Fruit fly (Drosophila melanogaster): ENCODE results near the gene cyst.

Gene cyst

dm6 chr2L:19533247-19533646 is 24.7 kb upstream of the cyst start, which contains the start of gene CG33116 (continued):
- TF ChIP-seq zen2 (GFP tag; IDR thresholded peaks at IDR 0.05; ENCODE audit: partially characterized antibody) (no peak), ase (GFP tag; IDR thresholded peaks at IDR 0.05) (peak; percentile 82), CG15011 (GFP tag; optimal IDR thresholded peaks at IDR 0.05) (peak; percentile 48), chif (GFP tag; optimal IDR thresholded peaks at IDR 0.05) (peak; percentile 80 to 81), pum (GFP tag; optimal IDR thresholded peaks at IDR 0.05) (peak; percentile 85), CG30431 (GFP tag; optimal IDR thresholded peaks at IDR 0.05) (peak; percentile 70), Dll (GFP tag; IDR thresholded peaks at IDR 0.05; ENCODE audit: partially characterized antibody) (0 out of 4 replicates have a peak, but pooled peaks have one; percentile 35), vvl (GFP tag; IDR thresholded peaks at IDR 0.05) (peak; percentile 87), tna (GFP tag; IDR thresholded peaks at IDR 0.05; ENCODE audit: partially characterized antibody) (no peak), dm (GFP tag; optimal IDR thresholded peaks at IDR 0.05) (peak; percentile 75), CG2199 (GFP tag; IDR thresholded peaks at IDR 0.05) (peak; percentile 89; the same call in 2 of the 3 replicates), run (tag; optimal IDR thresholded peaks at IDR 0.05) (peak; percentile 41), Scr (GFP tag; IDR thresholded peaks at IDR 0.05; ENCODE audit: partially characterized antibody) (peak; percentile 27; the same call in 1 of the 2 replicates), Nf-YA (GFP tag; IDR thresholded peaks at IDR 0.05) (no peak; the same call in 1 of the 2 replicates), fu2 (GFP tag; optimal IDR thresholded peaks at IDR 0.05) (peak; percentile 88), TFAM (GFP tag; optimal IDR thresholded peaks at IDR 0.05) (peak; percentile 23), CG18599 (GFP tag; optimal IDR thresholded peaks at IDR 0.05) (peak; percentile 83), CG10431 (GFP tag; optimal IDR thresholded peaks at IDR 0.05) (peak; percentile 45), cad (GFP tag; optimal IDR thresholded peaks at IDR 0.05) (no peak), C15 (GFP tag; IDR thresholded peaks at IDR 0.05) (0 out of 3 replicates have a peak, but pooled peaks have one; percentile 22), danr (GFP tag; IDR thresholded peaks at IDR 0.05) (peak; percentile 31; the same call in 1 of the 2 replicates), CG4404 (GFP tag; IDR thresholded peaks at IDR 0.05) (peak; percentile 66), CG10543 (GFP tag; optimal IDR thresholded peaks at IDR 0.05) (peak; percentile 49), crp (GFP tag; optimal IDR thresholded peaks at IDR 0.05) (peak in 1 of 2 experiments; percentile 77), CG16815 (GFP tag; optimal IDR thresholded peaks at IDR 0.05) (peak; percentile 61), CG6689 (GFP tag; IDR thresholded peaks at IDR 0.05) (peak; percentile 64), tll (GFP tag; optimal IDR thresholded peaks at IDR 0.05) (no peak), E2f1 (GFP tag; IDR thresholded peaks at IDR 0.05) (peak; percentile 72), btn (GFP tag; optimal IDR thresholded peaks at IDR 0.05) (peak; percentile 59), pan (optimal IDR thresholded peaks at IDR 0.05) (no peak), pan (GFP tag; optimal IDR thresholded peaks at IDR 0.05 in 1 of 2, IDR thresholded peaks at IDR 0.05 in 1 of 2) (peak in 1 of 2 experiments; percentile 80), Fer2 (tag; optimal IDR thresholded peaks at IDR 0.05) (peak; percentile 32), Drgx (GFP tag; IDR thresholded peaks at IDR 0.05) (peak; percentile 77), Dfd (GFP tag; optimal IDR thresholded peaks at IDR 0.05) (no peak), sisA (GFP tag; IDR thresholded peaks at IDR 0.05) (peak; percentile 63), odd (GFP tag; optimal IDR thresholded peaks at IDR 0.05) (peak; percentile 66), Tbp (GFP tag; optimal IDR thresholded peaks at IDR 0.05) (no peak), Adf1 (GFP tag; IDR thresholded peaks at IDR 0.05) (peak; percentile 91), br (optimal IDR thresholded peaks at IDR 0.05) (no peak), ken (GFP tag; IDR thresholded peaks at IDR 0.05) (peak; percentile 84), Med (GFP tag) (peak; percentile 98), salm (tag; optimal IDR thresholded peaks at IDR 0.05) (peak; percentile 67), CG33213 (GFP tag; optimal IDR thresholded peaks at IDR 0.05) (peak; percentile 83), stc (GFP tag; IDR thresholded peaks at IDR 0.05) (peak; percentile 66), Hey (tag; optimal IDR thresholded peaks at IDR 0.05) (peak; percentile 60), Fer1 (GFP tag; optimal IDR thresholded peaks at IDR 0.05) (peak; percentile 83), CG11560 (tag; IDR thresholded peaks at IDR 0.05) (peak; percentile 42; the same call in 1 of the 3 replicates), CG9437 (GFP tag; optimal IDR thresholded peaks at IDR 0.05) (peak; percentile 66), bbx (GFP tag; IDR thresholded peaks at IDR 0.05; ENCODE audit: partially characterized antibody) (peak; percentile 58), CG3065 (GFP tag; optimal IDR thresholded peaks at IDR 0.05) (peak; percentile 18), Side (GFP tag; optimal IDR thresholded peaks at IDR 0.05) (peak; percentile 80)
